Worm (Caenorhabditis elegans) whole organism, L3 larva: ENCODE measurements around the gene clec-21.

ENCODE experiments used
- ZK546.5 ChIP-seq: sonication (generic microtip); optimal IDR thresholded peaks from 2 replicates; lab custom pipeline; 2017; ENCODE audit warnings: missing biosample characterization, missing genetic modification characterization
- aly-2 ChIP-seq: fragments of 150-350 bp; optimal IDR thresholded peaks from 2 replicates; lab custom pipeline; 2014; ENCODE audit warnings: missing biosample characterization, missing genetic modification characterization
- ama-1 ChIP-seq: fragments of 150-350 bp; optimal IDR thresholded peaks from 2 replicates; lab custom pipeline; 2018
- ceh-82 ChIP-seq: fragments of 150-350 bp; optimal IDR thresholded peaks from 2 replicates; lab custom pipeline; 2014; ENCODE audit warnings: missing biosample characterization, missing genetic modification characterization
- elt-2 ChIP-seq: sonication (generic microtip); optimal IDR thresholded peaks from 2 replicates; lab custom pipeline; 2016; ENCODE audit warnings: missing genetic modification reagents, mild to moderate bottlenecking, missing genetic modification characterization, missing compliant biosample characterization
- fkh-10 ChIP-seq: sonication (generic microtip); optimal IDR thresholded peaks from 2 replicates; lab custom pipeline; 2017; ENCODE audit warnings: missing biosample characterization, missing genetic modification reagents, missing genetic modification characterization
- mdl-1 ChIP-seq: fragments of 150-350 bp; optimal IDR thresholded peaks from 2 replicates; lab custom pipeline; 2014; ENCODE audit warnings: missing biosample characterization, missing genetic modification characterization
- nfya-1 ChIP-seq: sonication (generic microtip); optimal IDR thresholded peaks from 2 replicates; lab custom pipeline; 2017; ENCODE audit warnings: missing genetic modification characterization, mild to moderate bottlenecking, missing compliant biosample characterization, antibody characterized with exemption, moderate library complexity; ENCODE audit not compliant: insufficient read depth
- nhr-12 ChIP-seq: fragments of 150-350 bp; optimal IDR thresholded peaks from 2 replicates; lab custom pipeline; 2014; ENCODE audit warnings: missing biosample characterization, missing genetic modification characterization
- nhr-76 ChIP-seq: fragments of 150-350 bp; sonication (generic microtip); optimal IDR thresholded peaks from 5 replicates; lab custom pipeline; 2014; ENCODE audit warnings: missing biosample characterization, missing genetic modification characterization
- pqm-1 ChIP-seq: fragments of 150-350 bp; optimal IDR thresholded peaks from 2 replicates; lab custom pipeline; 2017; ENCODE audit warnings: missing biosample characterization, missing genetic modification characterization, inconsistent platforms

ce11 chrII:1603049-1603448 is 19.0 kb upstream of the clec-21 start:
- TF ChIP-seq nhr-76 (no peak), elt-2 (tag; lab: Kevin White, UChicago) (no peak), mdl-1 (tag; lab: Kevin White, UChicago) (no peak), ceh-82 (tag; lab: Kevin White, UChicago) (no peak), ZK546.5 (tag; lab: Kevin White, UChicago) (no peak), fkh-10 (no peak), nhr-12 (tag; lab: Kevin White, UChicago) (no peak), pqm-1 (tag; lab: Kevin White, UChicago) (no peak), ama-1 (lab: Kevin White, UChicago) (no peak), nfya-1 (tag; lab: Kevin White, UChicago) (no peak), aly-2 (tag; lab: Kevin White, UChicago) (no peak)
